Fruit fly (Drosophila melanogaster) whole organism, prepupa: ENCODE results near the gene Nelf-A.

Source experiments
- CG10669 ChIP-seq: fragments of 200-800 bp; sonication (Bioruptor generic); optimal IDR thresholded peaks from 3 replicates; lab custom pipeline; 2018; ENCODE audit warnings: missing biosample characterization, mild to moderate bottlenecking, missing genetic modification characterization, moderate library complexity
- CG11294 ChIP-seq: fragments of 200-800 bp; sonication (Bioruptor generic); IDR thresholded peaks from 2 replicates; pipeline ENCODE4 v1.3.6; 2022; ENCODE audit warnings: missing biosample characterization, missing genetic modification characterization
- CG11762 ChIP-seq: fragments of 200-800 bp; sonication (Bioruptor generic); optimal IDR thresholded peaks from 3 replicates; lab custom pipeline; 2016; ENCODE audit warnings: missing biosample characterization, missing genetic modification characterization; ENCODE audit not compliant: insufficient read depth
- CG15336 ChIP-seq: fragments of 200-800 bp; sonication (Bioruptor generic); IDR thresholded peaks from 2 replicates; pipeline ENCODE4 v1.3.6; 2022; ENCODE audit warnings: missing biosample characterization, missing genetic modification characterization
- CG1621 ChIP-seq: fragments of 200-800 bp; sonication (Bioruptor generic); optimal IDR thresholded peaks from 3 replicates; lab custom pipeline; 2018; ENCODE audit warnings: missing biosample characterization, mild to moderate bottlenecking, missing genetic modification characterization
- CG3032 ChIP-seq: fragments of 200-800 bp; optimal IDR thresholded peaks from 2 replicates; lab custom pipeline; 2019; ENCODE audit warnings: missing biosample characterization, mild to moderate bottlenecking, missing genetic modification characterization, moderate library complexity
- CG31627 ChIP-seq: fragments of 200-800 bp; sonication (Bioruptor generic); optimal IDR thresholded peaks from 3 replicates; lab custom pipeline; 2016; ENCODE audit warnings: missing biosample characterization, missing genetic modification characterization
- CG32006 ChIP-seq: fragments of 200-800 bp; sonication (Bioruptor generic); optimal IDR thresholded peaks from 3 replicates; lab custom pipeline; 2017; ENCODE audit warnings: missing biosample characterization, mild to moderate bottlenecking, missing genetic modification characterization
- CG34406 ChIP-seq: fragments of 200-800 bp; sonication (Bioruptor generic); optimal IDR thresholded peaks from 3 replicates; lab custom pipeline; 2016; ENCODE audit warnings: missing biosample characterization, missing genetic modification characterization
- CG3919 ChIP-seq: fragments of 200-800 bp; sonication (Bioruptor generic); optimal IDR thresholded peaks from 3 replicates; lab custom pipeline; 2016; ENCODE audit warnings: missing biosample characterization, missing genetic modification characterization
- CG6163 ChIP-seq: fragments of 200-800 bp; sonication (Bioruptor generic); IDR thresholded peaks from 3 replicates; pipeline ENCODE4 v1.3.6; 2022; ENCODE audit warnings: missing biosample characterization, missing genetic modification characterization
- CG6276 ChIP-seq: fragments of 200-800 bp; sonication (Bioruptor generic); optimal IDR thresholded peaks from 2 replicates; lab custom pipeline; 2017; ENCODE audit warnings: missing biosample characterization, mild to moderate bottlenecking, missing genetic modification characterization
- CG6792 ChIP-seq: fragments of 200-800 bp; sonication (Bioruptor generic); optimal IDR thresholded peaks from 3 replicates; lab custom pipeline; 2016; ENCODE audit warnings: missing biosample characterization, missing genetic modification characterization
- CG6808 ChIP-seq: fragments of 200-800 bp; sonication (Bioruptor generic); optimal IDR thresholded peaks from 3 replicates; lab custom pipeline; 2017; ENCODE audit warnings: missing biosample characterization, missing genetic modification characterization, mild to moderate bottlenecking, moderate library complexity, missing genetic modification reagents
- CG6854 ChIP-seq: fragments of 200-800 bp; sonication (Bioruptor generic); optimal IDR thresholded peaks from 2 replicates; lab custom pipeline; 2017; ENCODE audit warnings: missing biosample characterization, mild to moderate bottlenecking, missing genetic modification characterization
- CG8119 ChIP-seq: fragments of 200-800 bp; sonication (Bioruptor generic); IDR thresholded peaks from 3 replicates; pipeline ENCODE4 v1.3.6; 2022; ENCODE audit warnings: missing biosample characterization, missing genetic modification characterization
- CG8632 ChIP-seq: fragments of 200-800 bp; sonication (Bioruptor generic); optimal IDR thresholded peaks from 3 replicates; lab custom pipeline; 2016; ENCODE audit warnings: missing biosample characterization, missing genetic modification characterization
- CG9139 ChIP-seq: fragments of 200-800 bp; sonication (Bioruptor generic); optimal IDR thresholded peaks from 3 replicates; lab custom pipeline; 2017; ENCODE audit warnings: missing biosample characterization, mild to moderate bottlenecking, missing genetic modification characterization
- Eip75B ChIP-seq: fragments of 200-800 bp; sonication (Bioruptor generic); optimal IDR thresholded peaks from 3 replicates; lab custom pipeline; 2016; ENCODE audit warnings: missing biosample characterization, missing genetic modification characterization
- Eip78C ChIP-seq: fragments of 200-800 bp; sonication (Bioruptor generic); peaks from one replicate; lab custom pipeline; 2016; ENCODE audit warnings: missing biosample characterization, missing genetic modification characterization
- Eip93F ChIP-seq: fragments of 200-800 bp; sonication (Bioruptor generic); optimal IDR thresholded peaks from 2 replicates; lab custom pipeline; 2016; ENCODE audit warnings: missing biosample characterization, mild to moderate bottlenecking, missing genetic modification characterization
- Ets21C ChIP-seq: fragments of 200-800 bp; sonication (Bioruptor generic); optimal IDR thresholded peaks from 3 replicates; lab custom pipeline; 2016; ENCODE audit warnings: missing biosample characterization, missing genetic modification characterization
- Ets96B ChIP-seq: fragments of 200-800 bp; optimal IDR thresholded peaks from 2 replicates; lab custom pipeline; 2019; ENCODE audit warnings: missing biosample characterization, mild to moderate bottlenecking, missing genetic modification characterization, moderate library complexity
- Hr38 ChIP-seq: sonication (Bioruptor generic); optimal IDR thresholded peaks from 2 replicates; lab custom pipeline; 2016; ENCODE audit warnings: missing biosample characterization, missing genetic modification characterization
- Hr4 ChIP-seq: fragments of 200-800 bp; sonication (Bioruptor generic); optimal IDR thresholded peaks from 3 replicates; lab custom pipeline; 2016; ENCODE audit warnings: missing biosample characterization, missing genetic modification characterization
- Met ChIP-seq: fragments of 200-800 bp; sonication (Bioruptor generic); optimal IDR thresholded peaks from 3 replicates; lab custom pipeline; 2016; ENCODE audit warnings: missing biosample characterization, missing genetic modification characterization
- OdsH ChIP-seq: fragments of 200-800 bp; sonication (Bioruptor generic); optimal IDR thresholded peaks from 3 replicates; lab custom pipeline; 2016; ENCODE audit warnings: missing biosample characterization, missing genetic modification characterization
- Smox ChIP-seq: fragments of 200-800 bp; sonication (Bioruptor generic); optimal IDR thresholded peaks from 3 replicates; lab custom pipeline; 2016; ENCODE audit warnings: missing biosample characterization, missing genetic modification characterization
- Sox102F ChIP-seq: fragments of 200-800 bp; sonication (Bioruptor generic); optimal IDR thresholded peaks from 2 replicates; lab custom pipeline; 2016; ENCODE audit warnings: missing biosample characterization, mild to moderate bottlenecking, missing genetic modification characterization
- Sox14 ChIP-seq: fragments of 200-800 bp; sonication (Bioruptor generic); optimal IDR thresholded peaks from 3 replicates; lab custom pipeline; 2016; ENCODE audit warnings: missing biosample characterization, missing genetic modification characterization
- achi ChIP-seq: fragments of 200-800 bp; sonication (Bioruptor generic); optimal IDR thresholded peaks from 3 replicates; lab custom pipeline; 2016; ENCODE audit warnings: missing biosample characterization, missing genetic modification characterization
- acj6 ChIP-seq: fragments of 200-800 bp; sonication (Bioruptor generic); optimal IDR thresholded peaks from 3 replicates; lab custom pipeline; 2016; ENCODE audit warnings: missing biosample characterization, missing genetic modification characterization
- dac ChIP-seq: fragments of 200-800 bp; sonication (Bioruptor generic); optimal IDR thresholded peaks from 2 replicates; lab custom pipeline; 2017; ENCODE audit warnings: missing biosample characterization, mild to moderate bottlenecking, missing genetic modification characterization
- dsx ChIP-seq: fragments of 200-800 bp; optimal IDR thresholded peaks from 3 replicates; lab custom pipeline; 2019; ENCODE audit warnings: missing biosample characterization, mild to moderate bottlenecking, missing genetic modification characterization, moderate library complexity; ENCODE audit not compliant: poor library complexity, severe bottlenecking
- eg ChIP-seq: fragments of 200-800 bp; sonication (Bioruptor generic); IDR thresholded peaks from 3 replicates; pipeline ENCODE4 v1.3.6; 2022; ENCODE audit warnings: missing biosample characterization, missing genetic modification characterization
- esn ChIP-seq: fragments of 200-800 bp; sonication (Bioruptor generic); optimal IDR thresholded peaks from 2 replicates; lab custom pipeline; 2016; ENCODE audit warnings: missing biosample characterization, mild to moderate bottlenecking, missing genetic modification characterization, moderate library complexity
- fd59A ChIP-seq: fragments of 200-800 bp; sonication (Bioruptor generic); optimal IDR thresholded peaks from 2 replicates; lab custom pipeline; 2017; ENCODE audit warnings: missing biosample characterization, mild to moderate bottlenecking, missing genetic modification characterization, missing genetic modification reagents
- fd85E ChIP-seq: fragments of 200-800 bp; sonication (Bioruptor generic); optimal IDR thresholded peaks from 3 replicates; lab custom pipeline; 2016; ENCODE audit warnings: missing biosample characterization, missing genetic modification characterization
- lz ChIP-seq: fragments of 200-800 bp; sonication (Bioruptor generic); optimal IDR thresholded peaks from 3 replicates; lab custom pipeline; 2016; ENCODE audit warnings: missing biosample characterization, missing genetic modification characterization
- pdm3 ChIP-seq: fragments of 200-800 bp; sonication (Bioruptor generic); optimal IDR thresholded peaks from 3 replicates; lab custom pipeline; 2016; ENCODE audit warnings: missing biosample characterization, missing genetic modification characterization
- salr ChIP-seq, 2 experiments: fragments of 200-800 bp; sonication (Bioruptor generic); optimal IDR thresholded peaks; 3 replicates each; lab custom pipeline; 2016 to 2018; ENCODE audit warnings: missing biosample characterization in 2 of 2, missing genetic modification characterization in 2 of 2, mild to moderate bottlenecking in 1 of 2
- spab ChIP-seq: fragments of 200-800 bp; sonication (Bioruptor generic); optimal IDR thresholded peaks from 2 replicates; lab custom pipeline; 2017; ENCODE audit warnings: missing biosample characterization, mild to moderate bottlenecking, missing genetic modification characterization, missing genetic modification reagents
- ss ChIP-seq, 2 experiments: fragments of 200-800 bp; sonication (Bioruptor generic); optimal IDR thresholded peaks; 2 replicates in 1 of 2; 3 replicates in 1 of 2; lab custom pipeline; 2017 to 2018; ENCODE audit warnings: mild to moderate bottlenecking in 2 of 2, missing biosample characterization in 2 of 2, missing genetic modification characterization in 2 of 2, moderate library complexity in 1 of 2
- svp ChIP-seq: fragments of 200-800 bp; sonication (Bioruptor generic); peaks from one replicate; lab custom pipeline; 2016; ENCODE audit warnings: missing biosample characterization, missing genetic modification characterization
- vri ChIP-seq: fragments of 200-800 bp; sonication (Bioruptor generic); optimal IDR thresholded peaks from 3 replicates; lab custom pipeline; 2016; ENCODE audit warnings: missing biosample characterization, mild to moderate bottlenecking, missing genetic modification characterization

Nelf-A gene

DNA sequence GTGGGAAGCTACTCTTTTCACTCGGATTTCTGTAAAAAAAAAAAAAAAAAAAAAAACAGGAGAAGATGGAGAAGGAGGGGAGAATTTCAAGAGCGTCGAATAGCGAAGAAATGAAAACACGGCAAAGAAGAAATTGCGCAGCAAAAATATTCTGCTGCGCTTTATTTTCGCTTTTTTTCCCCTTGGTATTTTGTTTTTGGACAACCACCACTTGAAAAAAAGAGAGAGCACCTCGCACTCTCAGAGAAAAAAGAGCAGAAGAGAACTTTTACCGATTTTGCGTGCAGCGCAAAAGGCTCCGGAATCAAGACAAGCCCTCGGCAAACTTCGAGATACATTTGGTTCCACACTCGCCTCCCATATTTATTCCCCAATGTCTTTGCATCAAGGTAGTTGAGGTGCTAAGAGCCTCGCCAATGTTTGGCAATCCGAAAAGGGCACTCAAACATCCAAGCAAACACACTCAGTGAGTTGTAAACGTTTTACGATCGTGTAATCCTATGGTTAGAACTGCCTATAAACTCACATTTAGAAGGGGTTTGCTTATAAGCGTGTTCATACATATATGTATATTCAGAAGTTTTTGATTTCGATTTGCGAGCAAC, 32.6 kb upstream of the Nelf-A start:
- TF ChIP-seq fd85E (GFP tag; lab: Kevin White, UChicago), result no peak
- TF ChIP-seq CG10669, result no peak
- no peak for TF ChIP-seq CG31627 (GFP tag; lab: Kevin White, UChicago)
- TF ChIP-seq lz (GFP tag; lab: Kevin White, UChicago), result no peak
- no peak for TF ChIP-seq CG6276 (GFP tag; lab: Kevin White, UChicago)
- no peak for TF ChIP-seq svp (GFP tag; lab: Kevin White, UChicago)
- no peak for TF ChIP-seq CG3919
- no peak for TF ChIP-seq CG1621 (tag; lab: Kevin White, UChicago)
- peak; percentile 9 for TF ChIP-seq esn (GFP tag; lab: Kevin White, UChicago)
- no peak for TF ChIP-seq Met
- TF ChIP-seq CG34406 (GFP tag; lab: Kevin White, UChicago), result peak; percentile 21
- TF ChIP-seq Hr4 (GFP tag; lab: Kevin White, UChicago), result no peak
- TF ChIP-seq CG32006 (GFP tag; lab: Kevin White, UChicago), result no peak
- TF ChIP-seq dac (GFP tag; lab: Kevin White, UChicago), result no peak
- peak; percentile 46; the same call in 2 of the 3 replicates for TF ChIP-seq CG6163
- no peak for TF ChIP-seq Eip78C (GFP tag; lab: Kevin White, UChicago)
- peak; percentile 1 to 26 for TF ChIP-seq ss (GFP tag; optimal IDR thresholded peaks at IDR 0.05; lab: Kevin White, UChicago)
- TF ChIP-seq acj6 (GFP tag; lab: Kevin White, UChicago), result no peak
- no peak for TF ChIP-seq CG8632 (GFP tag; lab: Kevin White, UChicago)
- no peak for TF ChIP-seq CG8119
- no peak for TF ChIP-seq Eip93F (GFP tag; lab: Kevin White, UChicago)
- TF ChIP-seq OdsH (GFP tag; lab: Kevin White, UChicago), result no peak
- TF ChIP-seq Ets21C, result no peak
- TF ChIP-seq Sox14, result no peak
- TF ChIP-seq CG6792 (GFP tag; lab: Kevin White, UChicago), result no peak
- no peak for TF ChIP-seq spab (GFP tag; lab: Kevin White, UChicago)
- peak; percentile 70 for TF ChIP-seq CG6854 (GFP tag; lab: Kevin White, UChicago)
- no peak for TF ChIP-seq CG3032 (tag; lab: Kevin White, UChicago)
- TF ChIP-seq Sox102F (GFP tag; lab: Kevin White, UChicago), result peak; percentile 59
- TF ChIP-seq vri (GFP tag; lab: Kevin White, UChicago), result peak; percentile 58
- 0 out of 2 replicates have a peak, but pooled peaks have one; percentile 22 for TF ChIP-seq CG15336 (GFP tag; lab: Robert Waterston, UW)
- no peak for TF ChIP-seq CG6808 (GFP tag; lab: Kevin White, UChicago)
- no peak for TF ChIP-seq pdm3 (GFP tag; lab: Kevin White, UChicago)
- TF ChIP-seq CG11294, result no peak
- no peak for TF ChIP-seq Ets96B (tag; lab: Kevin White, UChicago)
- TF ChIP-seq salr (GFP tag; optimal IDR thresholded peaks at IDR 0.05; lab: Kevin White, UChicago), result no peak
- TF ChIP-seq eg, result no peak; the same call in 2 of the 3 replicates
- no peak for TF ChIP-seq CG9139 (GFP tag; lab: Kevin White, UChicago)
- TF ChIP-seq Eip75B, result no peak
- no peak for TF ChIP-seq Smox
- no peak for TF ChIP-seq dsx
- no peak for TF ChIP-seq fd59A (GFP tag; lab: Kevin White, UChicago)
- no peak for TF ChIP-seq CG11762 (GFP tag; lab: Kevin White, UChicago)
- TF ChIP-seq achi, result no peak
- no peak for TF ChIP-seq Hr38 (GFP tag; lab: Kevin White, UChicago)
